Worm (Caenorhabditis elegans) whole organism, L3 larva: Measurements from ENCODE around the gene wee-1.1.

Experiments
- ama-1 ChIP-seq: fragments of 150-350 bp; optimal IDR thresholded peaks from 2 replicates; lab custom pipeline; 2018
- fkh-10 ChIP-seq: sonication (generic microtip); optimal IDR thresholded peaks from 2 replicates; lab custom pipeline; 2017; ENCODE audit warnings: missing biosample characterization, missing genetic modification reagents, missing genetic modification characterization
- fos-1 ChIP-seq: fragments of 150-350 bp; optimal IDR thresholded peaks from 2 replicates; lab custom pipeline; 2014; ENCODE audit warnings: missing biosample characterization, missing genetic modification characterization
- jun-1 ChIP-seq: fragments of 150-350 bp; optimal IDR thresholded peaks from 2 replicates; lab custom pipeline; 2014; ENCODE audit warnings: missing biosample characterization, missing genetic modification reagents, missing genetic modification characterization
- lin-39 ChIP-seq: fragments of 150-350 bp; optimal IDR thresholded peaks from 2 replicates; lab custom pipeline; 2018; ENCODE audit warnings: missing biosample characterization, missing genetic modification reagents, missing genetic modification characterization
- nhr-25 ChIP-seq: sonication (generic microtip); optimal IDR thresholded peaks from 2 replicates; lab custom pipeline; 2017; ENCODE audit warnings: missing biosample characterization, missing genetic modification characterization
- nhr-28 ChIP-seq: fragments of 150-350 bp; optimal IDR thresholded peaks from 2 replicates; lab custom pipeline; 2014; ENCODE audit warnings: missing biosample characterization, missing genetic modification characterization
- nhr-77 ChIP-seq: fragments of 150-350 bp; optimal IDR thresholded peaks from 2 replicates; lab custom pipeline; 2014; ENCODE audit warnings: missing biosample characterization, missing genetic modification characterization
- sea-2 ChIP-seq: fragments of 150-350 bp; sonication (generic microtip); optimal IDR thresholded peaks from 4 replicates; lab custom pipeline; 2014; ENCODE audit warnings: missing biosample characterization, missing genetic modification reagents, missing genetic modification characterization
- snpc-4 ChIP-seq: fragments of 150-350 bp; optimal IDR thresholded peaks from 2 replicates; lab custom pipeline; 2014; ENCODE audit warnings: missing biosample characterization, missing genetic modification characterization
- unc-62 ChIP-seq: fragments of 150-350 bp; sonication (generic microtip); optimal IDR thresholded peaks from 4 replicates; lab custom pipeline; 2014; ENCODE audit warnings: missing biosample characterization, missing genetic modification reagents, missing genetic modification characterization
- ztf-4 ChIP-seq: fragments of 150-350 bp; optimal IDR thresholded peaks from 2 replicates; lab custom pipeline; 2014; ENCODE audit warnings: missing biosample characterization, missing genetic modification characterization

DNA sequence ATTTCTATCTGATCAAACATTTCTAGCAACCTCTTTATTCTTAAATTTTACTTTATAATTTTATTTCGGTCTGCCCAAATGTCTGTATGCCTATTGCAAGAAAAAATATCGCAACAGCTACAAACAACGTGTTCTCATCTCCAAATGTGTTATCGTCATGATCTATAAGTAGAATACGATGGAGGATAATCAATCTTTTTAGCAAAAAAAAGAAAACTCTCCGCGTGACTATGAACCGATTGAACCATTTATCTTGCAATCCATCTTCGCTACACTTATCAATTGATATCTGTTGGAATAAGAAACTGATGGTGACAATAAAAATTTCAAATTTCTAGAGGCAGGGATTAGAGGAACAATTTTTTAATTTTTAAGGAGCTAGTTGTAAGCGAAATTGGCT, 22.6 kb upstream of the wee-1.1 start:
- TF ChIP-seq lin-39 (tag; lab: Kevin White, UChicago) = no peak
- TF ChIP-seq fos-1 (tag; lab: Kevin White, UChicago) = no peak
- no peak for TF ChIP-seq snpc-4 (tag; lab: Kevin White, UChicago)
- TF ChIP-seq unc-62 (GFP tag; lab: Kevin White, UChicago) = no peak
- TF ChIP-seq jun-1 (tag; lab: Kevin White, UChicago) = no peak
- no peak for TF ChIP-seq ama-1 (lab: Kevin White, UChicago)
- TF ChIP-seq nhr-28 (tag; lab: Kevin White, UChicago) = no peak
- TF ChIP-seq ztf-4 (tag; lab: Kevin White, UChicago) = no peak
- no peak for TF ChIP-seq nhr-25
- TF ChIP-seq sea-2 (GFP tag; lab: Kevin White, UChicago) = no peak
- no peak for TF ChIP-seq fkh-10 (GFP tag; lab: Kevin White, UChicago)
- TF ChIP-seq nhr-77 (tag; lab: Kevin White, UChicago) = no peak
